Worm (Caenorhabditis elegans): ENCODE results near the gene nemp-1.

Gene nemp-1

ce11 chrIII:491090-491597, 19.0 kb downstream of the nemp-1 start, which contains the start of gene unc-45 (continued):
- no peak for TF ChIP-seq attf-6 (GFP tag; IDR thresholded peaks at IDR 0.05)
- peak; percentile 67 for TF ChIP-seq dpl-1 (GFP tag; optimal IDR thresholded peaks at IDR 0.05)
- TF ChIP-seq chd-7 (tag; optimal IDR thresholded peaks at IDR 0.05) = no peak
- TF ChIP-seq lin-35 (GFP tag; optimal IDR thresholded peaks at IDR 0.05) = peak in 1 of 3 experiments; percentile 69
- TF ChIP-seq athp-1 (tag; optimal IDR thresholded peaks at IDR 0.05) = no peak
- no peak for TF ChIP-seq tbx-9 (tag; optimal IDR thresholded peaks at IDR 0.05; ENCODE audit: borderline replicate concordance)
- TF ChIP-seq ztf-6 (GFP tag; IDR thresholded peaks at IDR 0.05) = no peak
- TF ChIP-seq bed-2 (GFP tag; IDR thresholded peaks at IDR 0.05) = no peak
- TF ChIP-seq nhr-27 (tag; optimal IDR thresholded peaks at IDR 0.05) = no peak

DNA sequence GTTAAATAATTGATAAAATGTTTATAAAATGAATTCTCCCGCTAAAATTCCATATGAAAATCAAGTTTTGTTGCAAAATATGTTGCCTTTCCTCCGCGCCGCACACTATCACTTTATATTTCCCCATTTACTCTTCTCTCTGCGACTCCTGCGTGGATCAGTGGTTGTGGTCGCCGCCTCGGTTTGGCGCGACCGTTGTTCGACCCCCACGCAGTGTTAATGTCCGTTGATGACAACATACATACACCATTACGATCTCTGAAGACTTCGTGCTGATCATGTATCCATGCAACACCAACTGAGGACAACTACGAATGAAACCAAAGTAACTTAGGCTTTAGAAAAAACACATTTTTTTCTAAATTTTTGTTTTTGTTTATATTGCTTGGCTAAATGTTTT, 30.5 kb downstream of the nemp-1 start:
- TF ChIP-seq ceh-40 (GFP tag; IDR thresholded peaks at IDR 0.05) (peak; percentile 63; the same call in 1 of the 2 replicates), mes-4 (tag; optimal IDR thresholded peaks at IDR 0.05) (peak; percentile 58), efl-1 (GFP tag; optimal IDR thresholded peaks at IDR 0.05) (no peak), athp-1 (tag; optimal IDR thresholded peaks at IDR 0.05) (peak; percentile 78), Y79H2A.3 (GFP tag; conservative IDR thresholded peaks at IDR 0.05) (peak; percentile 76; the same call in 1 of the 2 replicates), mel-28 (tag; optimal IDR thresholded peaks at IDR 0.05; ENCODE audit: borderline replicate concordance) (peak; percentile 79), madf-6 (GFP tag; IDR thresholded peaks at IDR 0.05) (peak; percentile 67), ets-4 (GFP tag; optimal IDR thresholded peaks at IDR 0.05) (peak; percentile 78), F39B2.1 (GFP tag; IDR thresholded peaks at IDR 0.05) (no peak), unc-62 (GFP tag; optimal IDR thresholded peaks at IDR 0.05) (no peak), ceh-27 (GFP tag; optimal IDR thresholded peaks at IDR 0.05) (peak; percentile 89), dpff-1 (tag; optimal IDR thresholded peaks at IDR 0.05) (peak; percentile 29), dpl-1 (GFP tag; optimal IDR thresholded peaks at IDR 0.05) (peak; percentile 33), Y95B8A.8 (GFP tag; IDR thresholded peaks at IDR 0.05) (peak; percentile 50; the same call in 1 of the 2 replicates), let-526 (GFP tag; IDR thresholded peaks at IDR 0.05) (no peak; the same call in 1 of the 2 replicates), sea-2 (GFP tag; IDR thresholded peaks at IDR 0.05) (no peak), die-1 (tag; optimal IDR thresholded peaks at IDR 0.05) (peak; percentile 94), hlh-12 (tag; optimal IDR thresholded peaks at IDR 0.05) (peak; percentile 82), snpc-4 (GFP tag; optimal IDR thresholded peaks at IDR 0.05) (peak; percentile 74), snpc-4 (tag; optimal IDR thresholded peaks at IDR 0.05) (peak; percentile 43 to 88 (median 60)), B0035.1 (tag; optimal IDR thresholded peaks at IDR 0.05) (peak; percentile 86), lin-26 (GFP tag; IDR thresholded peaks at IDR 0.05) (peak; percentile 93), ZK185.1 (tag; optimal IDR thresholded peaks at IDR 0.05; ENCODE audit: poor library complexity, severe bottlenecking) (no peak), tlf-1 (GFP tag; optimal IDR thresholded peaks at IDR 0.05) (peak; percentile 45), B0336.3 (GFP tag; IDR thresholded peaks at IDR 0.05) (peak; percentile 91), ceh-100 (GFP tag; IDR thresholded peaks at IDR 0.05) (0 out of 2 replicates have a peak, but pooled peaks have one; percentile 48), pbrm-1 (GFP tag; IDR thresholded peaks at IDR 0.05) (peak; percentile 69), rec-8 (tag; optimal IDR thresholded peaks at IDR 0.05) (peak; percentile 86 to 95), rcor-1 (GFP tag; IDR thresholded peaks at IDR 0.05) (peak; percentile 87), F55B11.4 (tag; optimal IDR thresholded peaks at IDR 0.05; ENCODE audit: borderline replicate concordance, insufficient read depth) (no peak), C17E4.6 (GFP tag; IDR thresholded peaks at IDR 0.05) (no peak; the same call in 1 of the 2 replicates), F49E8.2 (tag; optimal IDR thresholded peaks at IDR 0.05; ENCODE audit: insufficient read depth) (peak; percentile 50), let-607 (tag; optimal IDR thresholded peaks at IDR 0.05) (peak; percentile 57 to 81), Y53F4B.3 (GFP tag; IDR thresholded peaks at IDR 0.05) (0 out of 2 replicates have a peak, but pooled peaks have one; percentile 8), lin-54 (GFP tag; optimal IDR thresholded peaks at IDR 0.05) (peak; percentile 69), him-1 (tag; optimal IDR thresholded peaks at IDR 0.05) (peak; percentile 94), aptf-3 (GFP tag; IDR thresholded peaks at IDR 0.05) (0 out of 2 replicates have a peak, but pooled peaks have one; percentile 78), ceh-91 (GFP tag; IDR thresholded peaks at IDR 0.05) (0 out of 2 replicates have a peak, but pooled peaks have one; percentile 39), F22D6.2 (tag; optimal IDR thresholded peaks at IDR 0.05) (peak; percentile 61)

Measured in whole organism, young adult.